Fruit fly (Drosophila melanogaster): ENCODE results near the gene can.

Gene can

DNA sequence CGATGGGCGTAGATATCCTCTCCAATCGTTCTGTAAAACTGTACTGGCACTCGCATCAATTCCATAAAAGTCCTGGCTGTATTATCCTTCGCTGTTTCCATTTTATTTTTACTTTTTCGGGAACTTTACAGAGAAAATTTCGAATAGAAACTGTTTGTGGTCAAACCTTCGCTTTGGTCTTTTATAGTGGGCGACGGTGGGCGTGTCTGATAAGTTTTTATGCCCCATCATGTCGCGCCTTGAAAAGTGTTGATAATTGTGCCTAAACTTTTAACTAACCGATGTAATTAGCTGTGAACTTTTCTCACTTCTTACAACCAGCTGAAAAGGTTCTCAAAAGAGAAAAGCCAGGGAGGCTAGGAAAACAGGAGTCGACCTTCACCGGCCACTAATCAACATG, 22.3 kb downstream of the can start, which contains the start of gene Or67c:
Or67c (minus strand) TSS at position 101 of the 400 bp plus-strand sequence.
- TF ChIP-seq EcR (GFP tag; optimal IDR thresholded peaks at IDR 0.05) (no peak), usp (GFP tag; optimal IDR thresholded peaks at IDR 0.05) (no peak), psq (optimal IDR thresholded peaks at IDR 0.05) (no peak), Dll (optimal IDR thresholded peaks at IDR 0.05) (no peak), CG8478 (optimal IDR thresholded peaks at IDR 0.05) (no peak)

DNA sequence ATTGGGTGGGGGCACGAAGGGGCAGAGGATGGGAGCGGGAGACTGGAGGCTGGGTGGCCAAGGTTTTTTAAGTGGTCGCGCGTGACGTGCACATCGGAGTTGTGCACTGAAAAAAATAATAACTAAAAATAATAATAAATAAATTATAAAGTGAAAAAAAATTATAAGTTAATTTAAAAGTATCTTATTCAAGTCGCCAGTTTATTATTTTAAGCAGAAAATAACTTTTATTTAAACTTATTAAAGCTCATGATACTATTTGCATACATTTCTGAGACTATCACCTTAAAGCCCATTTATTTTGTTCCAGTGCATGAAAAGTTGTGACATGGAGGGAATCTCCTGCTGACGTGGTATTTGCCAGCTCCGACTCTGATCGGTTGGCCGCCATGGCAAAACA, 24.7 kb downstream of the can start:
- TF ChIP-seq pan (optimal IDR thresholded peaks at IDR 0.05) (no peak), usp (GFP tag; optimal IDR thresholded peaks at IDR 0.05) (no peak), CG8478 (optimal IDR thresholded peaks at IDR 0.05) (no peak), Dll (optimal IDR thresholded peaks at IDR 0.05) (no peak), psq (optimal IDR thresholded peaks at IDR 0.05) (no peak), EcR (GFP tag; optimal IDR thresholded peaks at IDR 0.05) (no peak)

DNA sequence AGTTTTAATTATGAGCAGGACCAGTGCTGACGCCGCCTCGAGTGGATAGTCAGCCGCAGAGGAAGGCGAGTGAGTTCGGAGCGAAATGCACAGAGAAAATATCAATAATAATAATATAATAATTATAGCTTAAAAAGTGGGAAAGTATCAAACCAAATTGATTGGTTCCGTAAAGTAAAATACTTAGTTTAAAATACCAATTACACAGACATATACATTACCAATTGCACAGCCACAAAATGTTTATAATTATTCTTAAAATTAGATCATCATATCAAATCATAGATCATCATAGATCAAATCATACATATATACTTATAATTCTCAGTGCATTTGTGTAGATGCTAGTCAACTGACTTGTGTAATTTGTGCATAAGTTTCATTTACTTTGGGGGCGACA, 28.4 kb downstream of the can start:
- TF ChIP-seq EcR (GFP tag; optimal IDR thresholded peaks at IDR 0.05), result no peak
- no peak for TF ChIP-seq Dll (optimal IDR thresholded peaks at IDR 0.05)
- TF ChIP-seq CG8478 (optimal IDR thresholded peaks at IDR 0.05), result no peak
- TF ChIP-seq psq (optimal IDR thresholded peaks at IDR 0.05), result no peak
- TF ChIP-seq pan (optimal IDR thresholded peaks at IDR 0.05), result no peak
- no peak for TF ChIP-seq usp (GFP tag; optimal IDR thresholded peaks at IDR 0.05)

DNA sequence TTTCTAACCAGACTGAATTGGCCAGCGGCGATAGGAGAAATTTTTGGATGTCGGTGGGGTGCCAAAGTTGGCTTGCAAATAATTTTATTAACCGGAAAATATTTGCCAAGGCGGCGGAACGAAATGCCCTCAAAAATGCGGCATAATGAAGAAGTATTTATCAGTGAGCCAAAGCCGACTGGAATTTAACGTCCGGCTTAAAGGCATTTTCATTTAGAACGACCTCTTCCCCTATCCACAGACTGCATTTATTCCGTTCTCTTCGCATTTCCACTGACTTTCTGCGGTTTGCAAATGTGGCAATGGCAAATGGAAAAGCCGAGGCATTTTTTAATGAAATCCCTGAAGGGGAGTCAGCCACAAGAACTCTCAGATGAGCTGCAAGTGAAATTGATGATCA, 33.9 kb downstream of the can start:
- TF ChIP-seq usp (GFP tag; optimal IDR thresholded peaks at IDR 0.05) (no peak), CG8478 (optimal IDR thresholded peaks at IDR 0.05) (no peak)

DNA sequence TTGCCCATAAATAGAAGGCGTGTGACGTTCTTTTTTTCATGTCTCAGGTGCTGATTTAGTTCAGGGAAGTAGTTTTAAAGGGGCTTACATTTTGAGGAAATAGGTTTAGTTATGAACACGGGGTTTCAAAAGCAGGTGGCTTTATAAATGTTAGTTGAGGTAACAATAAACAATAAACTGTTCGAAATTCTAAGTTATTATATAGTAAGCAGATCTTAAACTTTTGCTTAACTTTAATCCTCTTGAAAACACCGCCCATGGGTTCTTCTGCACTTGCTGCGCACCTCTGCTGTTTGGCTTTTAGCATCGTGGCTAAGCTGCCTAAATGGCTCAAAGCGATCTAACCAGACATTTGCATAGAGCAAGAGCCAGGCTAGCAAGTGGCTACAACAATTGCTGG, 36.4 kb downstream of the can start:
- TF ChIP-seq psq (optimal IDR thresholded peaks at IDR 0.05) (no peak), CG8478 (optimal IDR thresholded peaks at IDR 0.05) (no peak), pan (optimal IDR thresholded peaks at IDR 0.05) (no peak), Dll (optimal IDR thresholded peaks at IDR 0.05) (no peak), EcR (GFP tag; optimal IDR thresholded peaks at IDR 0.05) (no peak), usp (GFP tag; optimal IDR thresholded peaks at IDR 0.05) (no peak)

DNA sequence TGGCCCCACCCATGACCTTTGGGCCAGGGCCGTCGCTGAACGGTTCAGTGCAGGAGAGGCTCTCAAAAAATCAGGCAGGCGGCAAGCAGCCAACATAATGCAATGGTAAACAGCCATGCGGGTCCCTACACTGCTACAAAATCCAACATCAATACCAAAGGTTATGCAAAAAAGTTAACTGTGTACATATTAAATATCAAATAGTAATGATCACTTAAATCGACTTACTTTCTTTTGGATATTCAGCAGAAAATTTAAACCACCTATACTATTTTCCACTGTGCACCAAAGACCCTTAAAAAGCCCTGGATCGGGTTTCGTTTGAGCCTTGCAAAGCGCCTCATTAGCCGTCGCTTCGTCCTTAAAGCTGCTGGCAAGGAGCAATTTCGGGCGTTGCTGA, 39.8 kb downstream of the can start:
- no peak for TF ChIP-seq EcR (GFP tag; optimal IDR thresholded peaks at IDR 0.05)
- TF ChIP-seq psq (optimal IDR thresholded peaks at IDR 0.05), result no peak
- no peak for TF ChIP-seq Dll (optimal IDR thresholded peaks at IDR 0.05)
- no peak for TF ChIP-seq pan (optimal IDR thresholded peaks at IDR 0.05)
- no peak for TF ChIP-seq CG8478 (optimal IDR thresholded peaks at IDR 0.05)
- no peak for TF ChIP-seq usp (GFP tag; optimal IDR thresholded peaks at IDR 0.05)

DNA sequence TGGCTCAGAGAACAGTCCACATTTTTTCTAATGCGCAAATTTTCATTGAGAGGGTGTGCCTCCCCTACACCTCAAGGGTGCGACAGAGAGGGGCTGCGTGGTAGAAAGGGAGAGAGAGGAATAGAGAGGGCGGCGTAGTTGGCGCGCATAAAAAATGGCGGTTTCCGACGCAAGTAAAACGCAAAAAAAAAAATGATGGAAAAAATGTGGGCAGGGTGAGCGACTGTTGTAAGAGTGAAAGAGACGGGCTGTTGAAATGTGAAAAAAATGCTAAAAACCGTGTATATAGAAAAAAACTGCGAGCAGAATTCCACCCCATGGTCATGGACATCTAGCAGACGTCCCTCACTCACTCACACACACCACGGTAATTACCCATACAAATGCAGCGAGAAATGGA, 40.9 kb downstream of the can start:
- TF ChIP-seq EcR (GFP tag; optimal IDR thresholded peaks at IDR 0.05), result no peak

DNA sequence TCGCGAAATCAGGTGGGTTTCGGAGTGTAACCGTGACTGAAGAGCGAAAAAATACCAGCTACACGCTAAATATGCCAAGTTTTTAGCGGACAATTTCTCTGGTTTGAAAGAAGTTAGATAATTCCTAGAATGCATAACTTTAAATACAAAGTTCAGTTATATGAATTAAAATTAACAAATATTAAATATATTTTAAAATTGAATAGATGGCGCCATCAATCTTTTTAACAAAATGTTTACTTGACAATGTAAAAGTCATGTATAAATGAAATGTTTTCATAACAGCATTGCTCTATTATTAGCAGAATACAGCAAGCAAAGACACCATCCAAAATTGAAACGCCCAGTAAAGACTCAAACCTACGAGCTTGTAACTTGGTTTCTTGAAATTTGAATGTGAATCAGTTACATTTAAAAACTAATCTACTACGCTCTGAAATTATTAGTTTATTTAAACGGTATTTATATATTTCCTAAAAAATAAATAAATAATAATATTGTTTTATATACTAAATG, 41.6 kb downstream of the can start, which contains the start of gene scramb1:
scramb1 (minus strand) TSS at position 27 of the 516 bp plus-strand sequence.
- TF ChIP-seq psq (optimal IDR thresholded peaks at IDR 0.05) (no peak), pan (optimal IDR thresholded peaks at IDR 0.05) (no peak), usp (GFP tag; optimal IDR thresholded peaks at IDR 0.05) (no peak), CG8478 (optimal IDR thresholded peaks at IDR 0.05) (no peak), Dll (optimal IDR thresholded peaks at IDR 0.05) (no peak), EcR (GFP tag; optimal IDR thresholded peaks at IDR 0.05) (no peak)

DNA sequence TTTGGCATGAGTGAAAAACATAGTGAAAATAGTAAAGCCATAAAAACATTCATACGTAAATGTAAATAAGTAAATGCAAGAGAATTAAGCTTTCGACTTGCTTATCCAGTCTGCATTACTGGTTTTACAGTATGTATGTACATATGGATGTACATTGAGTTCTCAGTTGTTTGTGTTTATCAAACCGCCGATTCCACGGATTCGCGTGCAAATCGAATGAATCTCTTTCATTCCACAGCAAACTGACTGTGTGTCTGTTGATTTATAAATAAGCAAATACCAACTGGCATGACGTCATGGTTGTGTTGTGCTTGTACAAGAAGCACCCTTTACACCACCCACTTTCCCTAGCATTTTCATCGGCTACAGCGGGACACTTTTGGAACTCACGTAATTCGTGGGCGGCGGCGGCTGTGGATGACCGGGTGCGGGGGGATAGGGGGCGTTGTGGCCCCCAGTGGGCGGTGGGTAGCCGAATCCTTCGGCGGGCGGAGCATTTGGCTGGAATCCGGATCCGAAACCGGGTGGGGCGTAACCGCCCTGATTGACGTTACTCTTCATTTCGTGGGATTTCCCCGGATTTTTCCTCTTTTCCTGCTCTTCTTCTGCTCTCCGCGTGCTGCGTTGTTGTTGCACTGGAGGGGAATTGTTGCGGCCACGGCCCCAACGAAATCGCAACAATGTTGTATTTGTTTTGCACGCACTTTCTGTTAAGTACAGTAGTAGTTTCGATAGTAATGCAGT, 42.3 kb downstream of the can start:
- TF ChIP-seq usp (GFP tag; optimal IDR thresholded peaks at IDR 0.05) (no peak), psq (optimal IDR thresholded peaks at IDR 0.05) (no peak), pan (optimal IDR thresholded peaks at IDR 0.05) (no peak), EcR (GFP tag; optimal IDR thresholded peaks at IDR 0.05) (no peak), Dll (optimal IDR thresholded peaks at IDR 0.05) (no peak), CG8478 (optimal IDR thresholded peaks at IDR 0.05) (no peak)

DNA sequence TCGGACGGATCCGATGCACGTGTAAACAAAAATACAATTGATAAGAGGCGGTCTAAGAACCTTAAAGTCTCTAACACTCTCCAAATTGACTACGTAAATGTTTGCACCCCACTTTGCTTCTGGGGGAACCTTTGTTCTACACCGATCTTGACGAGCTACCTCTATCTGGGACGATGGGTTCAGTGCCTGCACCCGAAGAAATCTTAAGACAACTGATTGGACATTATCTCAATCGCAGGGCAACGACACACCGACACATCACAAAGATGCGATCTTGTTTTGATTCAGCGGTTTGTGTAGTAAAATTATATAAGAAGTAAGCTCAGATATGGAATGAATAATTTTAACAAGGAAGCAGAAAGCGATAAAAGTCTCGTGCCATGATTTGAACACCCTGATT, 43.5 kb downstream of the can start:
- no peak for TF ChIP-seq CG8478 (optimal IDR thresholded peaks at IDR 0.05)
- no peak for TF ChIP-seq EcR (GFP tag; optimal IDR thresholded peaks at IDR 0.05)
- TF ChIP-seq Dll (optimal IDR thresholded peaks at IDR 0.05), result no peak
- no peak for TF ChIP-seq psq (optimal IDR thresholded peaks at IDR 0.05)
- TF ChIP-seq usp (GFP tag; optimal IDR thresholded peaks at IDR 0.05), result no peak
- no peak for TF ChIP-seq pan (optimal IDR thresholded peaks at IDR 0.05)

DNA sequence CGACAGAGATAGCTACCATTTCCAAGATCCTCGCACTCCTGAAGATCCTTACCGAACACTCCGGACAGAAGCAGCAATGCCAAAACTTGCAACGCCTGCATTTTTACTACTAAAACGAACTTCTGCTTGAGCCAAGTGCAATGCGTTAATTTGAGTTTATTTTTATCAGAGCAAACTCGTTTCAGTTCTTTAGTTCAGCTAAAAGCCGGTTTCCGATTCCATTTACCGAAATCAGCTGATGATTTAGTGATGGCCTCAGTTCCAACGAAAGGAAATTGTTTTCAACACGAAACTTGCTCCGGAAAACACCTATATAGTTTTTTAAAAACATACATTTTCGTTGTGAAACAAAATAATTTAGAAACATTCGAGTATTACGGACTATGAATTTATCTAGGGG, 46.8 kb downstream of the can start, which contains the start of gene CG32055:
CG32055 (minus strand) TSS at position 101 of the 400 bp plus-strand sequence.
- TF ChIP-seq psq (optimal IDR thresholded peaks at IDR 0.05) (no peak), usp (GFP tag; optimal IDR thresholded peaks at IDR 0.05) (no peak), EcR (GFP tag; optimal IDR thresholded peaks at IDR 0.05) (no peak), CG8478 (optimal IDR thresholded peaks at IDR 0.05) (no peak), Dll (optimal IDR thresholded peaks at IDR 0.05) (no peak), pan (optimal IDR thresholded peaks at IDR 0.05) (no peak)

DNA sequence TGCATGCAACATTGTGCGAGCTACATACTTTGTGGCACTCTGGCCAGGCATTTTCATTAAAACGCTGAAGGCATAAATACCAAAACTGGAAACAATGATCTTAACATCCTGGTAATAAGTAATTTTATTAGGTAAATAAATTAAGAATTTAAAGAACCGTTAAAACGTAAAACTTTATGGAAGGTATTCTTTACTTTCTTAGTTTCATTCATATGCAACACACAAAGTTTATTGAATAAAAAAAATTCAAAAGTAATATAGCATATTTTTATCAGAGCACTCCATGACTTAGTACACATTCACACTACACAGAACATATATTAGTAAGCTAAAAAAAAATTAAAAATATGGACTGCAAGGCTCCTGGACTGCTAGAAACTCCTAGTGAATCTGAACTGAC, 51.5 kb downstream of the can start, which contains the start of gene CG8065:
CG8065 (plus strand) TSS at position 301 of the 400 bp plus-strand sequence.
- TF ChIP-seq EcR (GFP tag; optimal IDR thresholded peaks at IDR 0.05) (no peak), CG8478 (optimal IDR thresholded peaks at IDR 0.05) (no peak), Dll (optimal IDR thresholded peaks at IDR 0.05) (no peak), psq (optimal IDR thresholded peaks at IDR 0.05) (no peak), pan (optimal IDR thresholded peaks at IDR 0.05) (no peak), usp (GFP tag; optimal IDR thresholded peaks at IDR 0.05) (no peak)
